Fruit fly (Drosophila melanogaster) whole organism, embryonic: ENCODE measurements around the gene CG13239.

Experiments used
- Blimp-1 ChIP-seq: fragments of 200-800 bp; sonication (Bioruptor generic); optimal IDR thresholded peaks from 3 replicates; lab custom pipeline; 2018; ENCODE audit warnings: missing biosample characterization, missing genetic modification characterization, mild to moderate bottlenecking, moderate library complexity, missing genetic modification reagents
- CG10565 ChIP-seq: fragments of 200-800 bp; sonication (Bioruptor generic); optimal IDR thresholded peaks from 3 replicates; lab custom pipeline; 2016; ENCODE audit warnings: missing biosample characterization, mild to moderate bottlenecking, missing genetic modification characterization
- CG11504 ChIP-seq: fragments of 200-800 bp; sonication (Bioruptor generic); optimal IDR thresholded peaks from 3 replicates; lab custom pipeline; 2019; ENCODE audit warnings: missing biosample characterization, mild to moderate bottlenecking, missing genetic modification characterization, moderate library complexity
- CG12744 ChIP-seq: fragments of 200-800 bp; sonication (Bioruptor generic); optimal IDR thresholded peaks from 2 replicates; lab custom pipeline; 2016; ENCODE audit warnings: missing biosample characterization, missing genetic modification characterization
- CG13894 ChIP-seq: fragments of 200-800 bp; sonication (Bioruptor generic); optimal IDR thresholded peaks from 3 replicates; lab custom pipeline; 2018; ENCODE audit warnings: missing biosample characterization, mild to moderate bottlenecking, missing genetic modification characterization, moderate library complexity
- CG1832 ChIP-seq: fragments of 200-800 bp; sonication (Bioruptor generic); optimal IDR thresholded peaks from 2 replicates; lab custom pipeline; 2017; ENCODE audit warnings: missing biosample characterization, mild to moderate bottlenecking, missing genetic modification characterization, inconsistent platforms
- CG30403 ChIP-seq: fragments of 200-800 bp; sonication (Bioruptor generic); optimal IDR thresholded peaks from 3 replicates; lab custom pipeline; 2016; ENCODE audit warnings: missing biosample characterization, missing genetic modification characterization
- CG43689 ChIP-seq: fragments of 200-800 bp; sonication (Bioruptor generic); IDR thresholded peaks from 2 replicates; pipeline ENCODE4 v1.3.6; 2022; ENCODE audit warnings: missing biosample characterization, missing genetic modification characterization
- CG6175 ChIP-seq: fragments of 200-800 bp; sonication (Bioruptor generic); IDR thresholded peaks from 3 replicates; pipeline ENCODE4 v1.3.6; 2022; ENCODE audit warnings: missing biosample characterization, missing genetic modification characterization
- CG6654 ChIP-seq: fragments of 200-800 bp; sonication (Bioruptor generic); optimal IDR thresholded peaks from 2 replicates; lab custom pipeline; 2017; ENCODE audit warnings: missing biosample characterization, mild to moderate bottlenecking, missing genetic modification characterization
- CG6683 ChIP-seq: fragments of 200-800 bp; sonication (Bioruptor generic); optimal IDR thresholded peaks from 2 replicates; lab custom pipeline; 2017; ENCODE audit warnings: missing biosample characterization, mild to moderate bottlenecking, missing genetic modification characterization, missing genetic modification reagents
- CG6854 ChIP-seq: fragments of 200-800 bp; sonication (Bioruptor generic); optimal IDR thresholded peaks from 3 replicates; lab custom pipeline; 2017; ENCODE audit warnings: missing biosample characterization, mild to moderate bottlenecking, missing genetic modification characterization
- CG8478 ChIP-seq: fragments of >200 bp; optimal IDR thresholded peaks from 2 replicates; lab custom pipeline; 2018
- CG8944 ChIP-seq: fragments of 200-800 bp; sonication (Bioruptor generic); optimal IDR thresholded peaks from 3 replicates; lab custom pipeline; 2016; ENCODE audit warnings: missing biosample characterization, missing genetic modification characterization
- Gug ChIP-seq: fragments of 200-800 bp; sonication (Bioruptor generic); IDR thresholded peaks from 4 replicates; pipeline ENCODE4 v1.3.6; 2022; ENCODE audit warnings: missing biosample characterization, missing genetic modification characterization
- H15 ChIP-seq: fragments of 200-800 bp; sonication (Bioruptor generic); IDR thresholded peaks from 3 replicates; pipeline ENCODE4 v1.3.6; 2022; ENCODE audit warnings: missing biosample characterization, missing genetic modification characterization
- Hmr ChIP-seq: fragments of 200-800 bp; sonication (Bioruptor generic); optimal IDR thresholded peaks from 3 replicates; lab custom pipeline; 2017; ENCODE audit warnings: mild to moderate bottlenecking, missing biosample characterization, missing genetic modification reagents, missing genetic modification characterization
- Lhr ChIP-seq: fragments of 200-800 bp; sonication (Bioruptor generic); optimal IDR thresholded peaks from 3 replicates; lab custom pipeline; 2017; ENCODE audit warnings: mild to moderate bottlenecking, missing biosample characterization, missing genetic modification reagents, missing genetic modification characterization
- Med ChIP-seq: fragments of 200-800 bp; sonication (Bioruptor generic); peaks from one replicate; lab custom pipeline; 2016; ENCODE audit warnings: missing biosample characterization, missing genetic modification characterization, mild to moderate bottlenecking, inconsistent platforms, moderate library complexity
- Oaz ChIP-seq: fragments of 200-800 bp; sonication (Bioruptor generic); IDR thresholded peaks from 2 replicates; pipeline ENCODE4 v1.3.6; 2022; ENCODE audit warnings: missing biosample characterization, missing genetic modification characterization
- Rfx ChIP-seq: fragments of 200-800 bp; sonication (Bioruptor generic); IDR thresholded peaks from 2 replicates; pipeline ENCODE4 v1.3.6; 2022; ENCODE audit warnings: missing biosample characterization, missing genetic modification characterization
- TFAM ChIP-seq: fragments of 200-800 bp; sonication (Bioruptor generic); optimal IDR thresholded peaks from 2 replicates; lab custom pipeline; 2017; ENCODE audit warnings: missing biosample characterization, missing genetic modification characterization, inconsistent platforms
- Tbp ChIP-seq: fragments of >200 bp; optimal IDR thresholded peaks from 2 replicates; lab custom pipeline; 2018; ENCODE audit warnings: missing biosample characterization, missing genetic modification characterization
- bsh ChIP-seq, 2 experiments: fragments of 200-800 bp; sonication (Bioruptor generic); optimal IDR thresholded peaks; 2 replicates each; lab custom pipeline; 2017 to 2018; ENCODE audit warnings: mild to moderate bottlenecking in 2 of 2, missing biosample characterization in 2 of 2, missing genetic modification characterization in 2 of 2, moderate library complexity in 1 of 2
- chif ChIP-seq, 2 experiments: fragments of 200-800 bp; sonication (Bioruptor generic); optimal IDR thresholded peaks; 3 replicates each; lab custom pipeline; 2016; ENCODE audit warnings: missing biosample characterization in 2 of 2, missing genetic modification characterization in 2 of 2
- chinmo ChIP-seq: fragments of 200-800 bp; sonication (Bioruptor generic); IDR thresholded peaks from 4 replicates; pipeline ENCODE4 v1.3.6; 2022; ENCODE audit warnings: missing biosample characterization, missing genetic modification characterization; ENCODE audit not compliant: partially characterized antibody
- crp ChIP-seq, 2 experiments: fragments of 200-800 bp; sonication (Bioruptor generic); optimal IDR thresholded peaks; 2 replicates in 1 of 2; 3 replicates in 1 of 2; lab custom pipeline; 2017; ENCODE audit warnings: missing biosample characterization in 2 of 2, missing genetic modification characterization in 2 of 2, mild to moderate bottlenecking in 1 of 2, moderate library complexity in 1 of 2
- gem ChIP-seq: fragments of 200-800 bp; sonication (Bioruptor generic); optimal IDR thresholded peaks from 2 replicates; lab custom pipeline; 2019; ENCODE audit warnings: missing biosample characterization, mild to moderate bottlenecking, missing genetic modification characterization, moderate library complexity
- ham ChIP-seq: fragments of 200-800 bp; sonication (Bioruptor generic); IDR thresholded peaks from 2 replicates; pipeline ENCODE4 v1.3.6; 2022; ENCODE audit warnings: missing biosample characterization, missing genetic modification characterization
- hbn ChIP-seq: fragments of 200-800 bp; sonication (Bioruptor generic); IDR thresholded peaks from 2 replicates; pipeline ENCODE4 v1.3.6; 2022; ENCODE audit warnings: missing biosample characterization, missing genetic modification characterization; ENCODE audit not compliant: partially characterized antibody
- hkb ChIP-seq, 2 experiments: fragments of 200-800 bp in 1 of 2; fragments of >200 bp in 1 of 2; sonication (Bioruptor generic) in 1 of 2; IDR thresholded peaks in 1 of 2; optimal IDR thresholded peaks in 1 of 2; 2 replicates each; pipeline versions ENCODE4 v1.3.6 to Lab custom; 2017 to 2022; ENCODE audit warnings: missing biosample characterization in 1 of 2, missing genetic modification characterization in 1 of 2
- inv ChIP-seq: fragments of 200-800 bp; sonication (Bioruptor generic); IDR thresholded peaks from 2 replicates; pipeline ENCODE4 v1.3.6; 2022; ENCODE audit warnings: missing biosample characterization, missing genetic modification characterization; ENCODE audit not compliant: partially characterized antibody
- prd ChIP-seq, 3 experiments: fragments of >200 bp in 2 of 3; fragments of 200-800 bp in 1 of 3; sonication (Bioruptor generic) in 1 of 3; optimal IDR thresholded peaks in 2 of 3; IDR thresholded peaks in 1 of 3; 2 replicates in 2 of 3; 3 replicates in 1 of 3; pipeline versions ENCODE4 v1.3.6 to Lab custom; 2017 to 2022; ENCODE audit warnings: missing biosample characterization in 1 of 3, missing genetic modification characterization in 1 of 3
- repo ChIP-seq: fragments of 200-800 bp; sonication (Bioruptor generic); optimal IDR thresholded peaks from 2 replicates; lab custom pipeline; 2016; ENCODE audit warnings: missing biosample characterization, missing genetic modification characterization
- sens ChIP-seq: fragments of 200-800 bp; sonication (Bioruptor generic); peaks from one replicate; lab custom pipeline; 2016; ENCODE audit warnings: missing biosample characterization, missing genetic modification characterization

Gene CG13239

dm6 chr3L:22894689-22895283, 34.2 kb downstream of the CG13239 start (continued):
- TF ChIP-seq CG1832 (GFP tag; lab: Kevin White, UChicago) (no peak), Med (peak; percentile 60), CG12744 (no peak), CG6654 (GFP tag; lab: Kevin White, UChicago) (no peak), CG6854 (GFP tag; lab: Kevin White, UChicago) (no peak), Lhr (peak; percentile 35), Hmr (GFP tag; lab: Kevin White, UChicago) (peak; percentile 11), CG8478 (peak; percentile 90), sens (GFP tag; lab: Kevin White, UChicago) (peak; percentile 25), gem (tag; lab: Kevin White, UChicago) (no peak), CG43689 (no peak), CG10565 (no peak), CG8944 (GFP tag; lab: Kevin White, UChicago) (no peak), CG30403 (no peak), bsh (GFP tag; optimal IDR thresholded peaks at IDR 0.05; lab: Kevin White, UChicago) (no peak), CG11504 (tag; lab: Kevin White, UChicago) (no peak), hbn (GFP tag; lab: Robert Waterston, UW) (no peak), chinmo (GFP tag; lab: Robert Waterston, UW) (0 out of 4 replicates have a peak, but pooled peaks have one; percentile 41)

- no peak for TF ChIP-seq Oaz (GFP tag; lab: Robert Waterston, UW)
- TF ChIP-seq CG6683 (GFP tag; lab: Kevin White, UChicago): no peak
- no peak for TF ChIP-seq Tbp (GFP tag; lab: Kevin White, UChicago)
- TF ChIP-seq ham (GFP tag; lab: Robert Waterston, UW): no peak
- TF ChIP-seq crp (GFP tag; optimal IDR thresholded peaks at IDR 0.05; lab: Kevin White, UChicago): no peak
- no peak for TF ChIP-seq TFAM (GFP tag; lab: Kevin White, UChicago)
- TF ChIP-seq chif (GFP tag; optimal IDR thresholded peaks at IDR 0.05; lab: Kevin White, UChicago): no peak
- TF ChIP-seq hkb (optimal IDR thresholded peaks at IDR 0.05; lab: Kevin White, UChicago): no peak
- TF ChIP-seq hkb (GFP tag; IDR thresholded peaks at IDR 0.05; lab: Robert Waterston, UW): no peak
- TF ChIP-seq Blimp-1: no peak
- TF ChIP-seq CG6175 (GFP tag; lab: Robert Waterston, UW): no peak
- no peak for TF ChIP-seq CG13894
- no peak for TF ChIP-seq inv (GFP tag; lab: Robert Waterston, UW)
Measured at dm6 chr3L:22898444-22898843, 37.9 kb downstream of the CG13239 start, which contains the start of gene CG11131. Gene CG11131 (plus strand): TSS chr3L:22898744.

- no peak for TF ChIP-seq H15 (GFP tag; lab: Robert Waterston, UW)
- TF ChIP-seq Gug (GFP tag; lab: Robert Waterston, UW): no peak
- no peak for TF ChIP-seq Oaz (GFP tag; lab: Robert Waterston, UW)
- no peak for TF ChIP-seq prd (optimal IDR thresholded peaks at IDR 0.05; lab: Kevin White, UChicago)
- TF ChIP-seq prd (GFP tag; IDR thresholded peaks at IDR 0.05; lab: Robert Waterston, UW): no peak
- TF ChIP-seq repo (GFP tag; lab: Kevin White, UChicago): no peak
- TF ChIP-seq Rfx: no peak
Measured at dm6 chr3L:22901612-22902011, 41.0 kb downstream of the CG13239 start, which contains the start of gene BoYb. Gene BoYb (plus strand): TSS chr3L:22901912.
